Fruit fly (Drosophila melanogaster) whole organism, adult: Measurements from ENCODE around the gene Nepl18.

Experiments used
- CG11617 ChIP-seq: fragments of 200-800 bp; sonication (Bioruptor generic); optimal IDR thresholded peaks from 2 replicates; lab custom pipeline; 2017; ENCODE audit warnings: mild to moderate bottlenecking, missing biosample characterization, missing genetic modification reagents, missing genetic modification characterization
- CG14711 ChIP-seq: fragments of 200-800 bp; sonication (Bioruptor generic); optimal IDR thresholded peaks from 2 replicates; lab custom pipeline; 2018; ENCODE audit warnings: missing biosample characterization, mild to moderate bottlenecking, missing genetic modification characterization, moderate library complexity
- CG33017 ChIP-seq: fragments of 200-800 bp; sonication (Bioruptor generic); optimal IDR thresholded peaks from 2 replicates; lab custom pipeline; 2018; ENCODE audit warnings: missing biosample characterization, mild to moderate bottlenecking, missing genetic modification characterization, moderate library complexity
- CG5204 ChIP-seq: fragments of 200-800 bp; sonication (Bioruptor generic); optimal IDR thresholded peaks from 2 replicates; lab custom pipeline; 2016; ENCODE audit warnings: missing biosample characterization, missing genetic modification characterization
- Hr96 ChIP-seq: fragments of 200-800 bp; sonication (Bioruptor generic); optimal IDR thresholded peaks from 2 replicates; lab custom pipeline; 2016; ENCODE audit warnings: missing biosample characterization, missing genetic modification characterization
- tj ChIP-seq: fragments of 200-800 bp; sonication (Bioruptor generic); optimal IDR thresholded peaks from 3 replicates; lab custom pipeline; 2017; ENCODE audit warnings: missing biosample characterization, mild to moderate bottlenecking, missing genetic modification characterization, moderate library complexity

DNA sequence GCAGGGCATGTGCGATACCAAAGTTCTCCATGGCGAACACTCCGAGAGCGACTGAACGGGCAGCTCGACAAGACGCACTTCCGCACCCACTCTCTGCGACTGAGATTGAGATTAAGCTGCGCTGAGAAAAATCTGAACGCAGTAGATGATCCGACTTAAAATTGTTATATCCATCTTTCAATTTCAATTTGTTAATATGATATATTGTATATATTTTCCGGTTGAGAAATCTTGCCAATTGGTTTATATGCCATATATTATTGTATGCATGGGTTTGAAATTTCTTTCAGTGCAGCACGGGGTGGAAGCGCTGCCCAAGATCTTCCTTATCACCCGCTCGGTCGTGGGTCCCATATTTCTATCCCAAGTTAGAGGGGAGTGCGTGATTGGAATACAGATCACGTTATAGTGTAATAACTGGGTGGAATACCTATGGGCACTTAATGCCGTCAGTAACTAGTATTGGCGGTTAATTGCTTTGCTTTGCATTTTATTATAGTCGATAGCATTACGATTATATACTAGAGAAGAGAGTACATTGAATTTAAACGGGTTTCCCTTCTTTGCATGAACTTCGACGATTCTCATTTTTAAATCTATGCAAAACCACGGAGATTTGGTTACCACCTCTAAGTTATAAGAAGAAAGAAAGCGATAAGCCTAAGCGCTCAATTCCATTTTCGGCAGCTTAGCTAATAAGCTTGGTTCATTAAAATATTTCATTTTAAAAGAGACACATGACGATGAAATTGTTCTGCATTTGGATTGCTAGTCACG, 4.8 kb downstream of the Nepl18 start, which contains the start of the genes Nepl19 and Nepl20:
- TF ChIP-seq CG11617 (GFP tag; lab: Kevin White, UChicago), result peak; percentile 80
- TF ChIP-seq CG14711, result peak; percentile 79
- peak; percentile 76 for TF ChIP-seq CG5204 (GFP tag; lab: Kevin White, UChicago)
- TF ChIP-seq Hr96 (GFP tag; lab: Kevin White, UChicago), result peak; percentile 61
- TF ChIP-seq tj (GFP tag; lab: Kevin White, UChicago), result peak; percentile 68
- peak; percentile 92 for TF ChIP-seq CG33017
